Worm (Caenorhabditis elegans) whole organism, L1 larva: ENCODE measurements around the gene C17A2.2.

Experiments
- C04F5.9 ChIP-seq: sonication (generic microtip); optimal IDR thresholded peaks from 2 replicates; lab custom pipeline; 2016; ENCODE audit warnings: missing genetic modification characterization, missing compliant biosample characterization
- C16A3.4 ChIP-seq: fragments of 150-350 bp; optimal IDR thresholded peaks from 2 replicates; lab custom pipeline; 2014; ENCODE audit warnings: missing biosample characterization, missing genetic modification characterization
- Y116A8C.19 ChIP-seq: sonication (generic microtip); optimal IDR thresholded peaks from 2 replicates; lab custom pipeline; 2016; ENCODE audit warnings: missing compliant biosample characterization, missing genetic modification characterization, borderline replicate concordance
- aha-1 ChIP-seq: fragments of 150-350 bp; optimal IDR thresholded peaks from 2 replicates; lab custom pipeline; 2014; ENCODE audit warnings: missing biosample characterization, missing genetic modification characterization
- aly-2 ChIP-seq: fragments of 150-350 bp; optimal IDR thresholded peaks from 2 replicates; lab custom pipeline; 2014; ENCODE audit warnings: missing biosample characterization, missing genetic modification characterization
- ceh-82 ChIP-seq, 3 experiments: fragments of 150-350 bp in 1 of 3; sonication (generic microtip) in 2 of 3; optimal IDR thresholded peaks; 2 replicates each; lab custom pipeline; 2014 to 2017; ENCODE audit warnings: missing biosample characterization in 3 of 3, missing genetic modification characterization in 3 of 3
- ceh-88 ChIP-seq: fragments of 200-800 bp; sonication (Bioruptor generic); IDR thresholded peaks from 2 replicates; pipeline ENCODE4 v1.3.6; 2022; ENCODE audit warnings: missing genetic modification characterization, missing compliant biosample characterization
- ceh-90 ChIP-seq: sonication (generic microtip); optimal IDR thresholded peaks from 2 replicates; lab custom pipeline; 2016; ENCODE audit warnings: missing genetic modification characterization, missing compliant biosample characterization
- egl-27 ChIP-seq, 2 experiments: fragments of 150-350 bp in 1 of 2; sonication (generic microtip); optimal IDR thresholded peaks; 3 replicates each; lab custom pipeline; 2017 to 2018; ENCODE audit warnings: missing biosample characterization in 2 of 2, missing genetic modification characterization in 2 of 2, missing genetic modification reagents in 2 of 2
- elt-3 ChIP-seq, 6 experiments: fragments of 150-350 bp in 1 of 6; sonication (generic microtip); optimal IDR thresholded peaks; 2 replicates each; lab custom pipeline; 2017 to 2018; ENCODE audit warnings: missing biosample characterization in 6 of 6, missing genetic modification characterization in 6 of 6, inconsistent platforms in 1 of 6
- fkh-10 ChIP-seq: sonication (generic microtip); optimal IDR thresholded peaks from 2 replicates; lab custom pipeline; 2017; ENCODE audit warnings: missing biosample characterization, missing genetic modification reagents, missing genetic modification characterization
- fkh-8 ChIP-seq: sonication (generic microtip); optimal IDR thresholded peaks from 2 replicates; lab custom pipeline; 2016; ENCODE audit warnings: mild to moderate bottlenecking, missing genetic modification characterization, missing compliant biosample characterization
- fos-1 ChIP-seq: fragments of 150-350 bp; optimal IDR thresholded peaks from 2 replicates; lab custom pipeline; 2014; ENCODE audit warnings: missing biosample characterization, missing genetic modification characterization
- hlh-4 ChIP-seq: sonication (generic microtip); optimal IDR thresholded peaks from 2 replicates; lab custom pipeline; 2016; ENCODE audit warnings: mild to moderate bottlenecking, missing genetic modification characterization, missing compliant biosample characterization
- irx-1 ChIP-seq: sonication (generic microtip); optimal IDR thresholded peaks from 2 replicates; lab custom pipeline; 2016; ENCODE audit warnings: missing genetic modification characterization, missing compliant biosample characterization
- isw-1 ChIP-seq: fragments of 200-800 bp; sonication (Bioruptor generic); IDR thresholded peaks from 2 replicates; pipeline ENCODE4 v1.3.6; 2022; ENCODE audit warnings: missing genetic modification characterization, missing compliant biosample characterization
- jun-1 ChIP-seq: fragments of 150-350 bp; optimal IDR thresholded peaks from 2 replicates; lab custom pipeline; 2014; ENCODE audit warnings: missing biosample characterization, missing genetic modification reagents, missing genetic modification characterization
- lin-13 ChIP-seq: fragments of 150-350 bp; optimal IDR thresholded peaks from 2 replicates; lab custom pipeline; 2014; ENCODE audit warnings: missing biosample characterization, missing genetic modification reagents, missing genetic modification characterization
- lin-35 ChIP-seq, 2 experiments: fragments of 150-350 bp; optimal IDR thresholded peaks; 2 replicates each; lab custom pipeline; 2014; ENCODE audit warnings: missing biosample characterization in 2 of 2, missing genetic modification characterization in 2 of 2, missing genetic modification reagents in 2 of 2
- lir-3 ChIP-seq: sonication (generic microtip); optimal IDR thresholded peaks from 2 replicates; lab custom pipeline; 2016; ENCODE audit warnings: mild to moderate bottlenecking, missing genetic modification characterization, moderate library complexity, missing compliant biosample characterization; ENCODE audit not compliant: poor library complexity
- lsy-2 ChIP-seq, 2 experiments: fragments of 150-350 bp; optimal IDR thresholded peaks; 2 replicates each; lab custom pipeline; 2014; ENCODE audit warnings: missing biosample characterization in 2 of 2, missing genetic modification characterization in 2 of 2
- mab-9 ChIP-seq: fragments of 200-800 bp; sonication (Bioruptor generic); IDR thresholded peaks from 2 replicates; pipeline ENCODE4 v1.3.6; 2022; ENCODE audit warnings: missing genetic modification reagents, missing genetic modification characterization, missing compliant biosample characterization
- mef-2 ChIP-seq: fragments of 150-350 bp; optimal IDR thresholded peaks from 2 replicates; lab custom pipeline; 2014; ENCODE audit warnings: missing biosample characterization, missing genetic modification characterization
- mep-1 ChIP-seq: fragments of 150-350 bp; optimal IDR thresholded peaks from 2 replicates; lab custom pipeline; 2014; ENCODE audit warnings: missing biosample characterization, missing genetic modification characterization
- nhr-11 ChIP-seq: fragments of 150-350 bp; optimal IDR thresholded peaks from 2 replicates; lab custom pipeline; 2014; ENCODE audit warnings: missing biosample characterization, missing genetic modification characterization
- nhr-19 ChIP-seq: fragments of 200-800 bp; sonication (Bioruptor generic); conservative IDR thresholded peaks from 2 replicates; pipeline ENCODE4 v1.3.6; 2022; ENCODE audit warnings: missing genetic modification characterization, missing compliant biosample characterization
- nhr-47 ChIP-seq: sonication (generic microtip); optimal IDR thresholded peaks from 2 replicates; lab custom pipeline; 2016; ENCODE audit warnings: mild to moderate bottlenecking, missing genetic modification characterization, moderate library complexity, missing compliant biosample characterization
- nhr-71 ChIP-seq: sonication (generic microtip); optimal IDR thresholded peaks from 2 replicates; lab custom pipeline; 2016; ENCODE audit warnings: mild to moderate bottlenecking, missing genetic modification characterization, moderate library complexity, missing compliant biosample characterization
- nhr-76 ChIP-seq: sonication (generic microtip); optimal IDR thresholded peaks from 2 replicates; lab custom pipeline; 2017; ENCODE audit warnings: missing biosample characterization, missing genetic modification characterization
- nhr-85 ChIP-seq: sonication (generic microtip); peaks from one replicate; lab custom pipeline; 2016; ENCODE audit warnings: missing genetic modification characterization, inconsistent platforms, missing compliant biosample characterization
- pax-3 ChIP-seq: fragments of 200-800 bp; sonication (Bioruptor generic); optimal IDR thresholded peaks from 2 replicates; lab custom pipeline; 2018; ENCODE audit warnings: mild to moderate bottlenecking, missing genetic modification characterization, moderate library complexity, missing compliant biosample characterization
- rnt-1 ChIP-seq: sonication (generic microtip); optimal IDR thresholded peaks from 2 replicates; lab custom pipeline; 2016; ENCODE audit warnings: mild to moderate bottlenecking, missing genetic modification characterization, moderate library complexity, missing compliant biosample characterization
- snu-23 ChIP-seq: sonication (generic microtip); optimal IDR thresholded peaks from 2 replicates; lab custom pipeline; 2016; ENCODE audit warnings: missing genetic modification characterization, missing compliant biosample characterization
- sox-4 ChIP-seq: sonication (generic microtip); optimal IDR thresholded peaks from 2 replicates; lab custom pipeline; 2016; ENCODE audit warnings: missing genetic modification characterization, missing compliant biosample characterization
- sup-37 ChIP-seq: fragments of 200-800 bp; sonication (Bioruptor generic); optimal IDR thresholded peaks from 2 replicates; lab custom pipeline; 2018; ENCODE audit warnings: mild to moderate bottlenecking, missing genetic modification characterization, missing compliant biosample characterization
- tbx-2 ChIP-seq: sonication (generic microtip); optimal IDR thresholded peaks from 2 replicates; lab custom pipeline; 2016; ENCODE audit warnings: missing genetic modification characterization, missing compliant biosample characterization
- unc-30 ChIP-seq: sonication (generic microtip); optimal IDR thresholded peaks from 2 replicates; lab custom pipeline; 2017; ENCODE audit warnings: missing biosample characterization, missing genetic modification characterization
- unc-62 ChIP-seq: fragments of 150-350 bp; optimal IDR thresholded peaks from 2 replicates; lab custom pipeline; 2014; ENCODE audit warnings: missing biosample characterization, missing genetic modification reagents, missing genetic modification characterization
- unc-86 ChIP-seq: sonication (generic microtip); optimal IDR thresholded peaks from 2 replicates; lab custom pipeline; 2016; ENCODE audit warnings: missing genetic modification characterization, missing compliant biosample characterization
- vab-15 ChIP-seq: sonication (generic microtip); optimal IDR thresholded peaks from 2 replicates; lab custom pipeline; 2017; ENCODE audit warnings: missing genotype, mild to moderate bottlenecking, missing genetic modification characterization, missing compliant biosample characterization
- xbp-1 ChIP-seq: sonication (generic microtip); optimal IDR thresholded peaks from 2 replicates; lab custom pipeline; 2016; ENCODE audit warnings: missing genetic modification characterization, missing compliant biosample characterization
- zag-1 ChIP-seq: fragments of 150-350 bp; optimal IDR thresholded peaks from 2 replicates; lab custom pipeline; 2014; ENCODE audit warnings: missing biosample characterization, missing genetic modification characterization
- zip-4 ChIP-seq: fragments of 200-800 bp; sonication (Bioruptor generic); optimal IDR thresholded peaks from 2 replicates; lab custom pipeline; 2018; ENCODE audit warnings: mild to moderate bottlenecking, missing genetic modification characterization, moderate library complexity, missing compliant biosample characterization

The C17A2.2 gene

DNA sequence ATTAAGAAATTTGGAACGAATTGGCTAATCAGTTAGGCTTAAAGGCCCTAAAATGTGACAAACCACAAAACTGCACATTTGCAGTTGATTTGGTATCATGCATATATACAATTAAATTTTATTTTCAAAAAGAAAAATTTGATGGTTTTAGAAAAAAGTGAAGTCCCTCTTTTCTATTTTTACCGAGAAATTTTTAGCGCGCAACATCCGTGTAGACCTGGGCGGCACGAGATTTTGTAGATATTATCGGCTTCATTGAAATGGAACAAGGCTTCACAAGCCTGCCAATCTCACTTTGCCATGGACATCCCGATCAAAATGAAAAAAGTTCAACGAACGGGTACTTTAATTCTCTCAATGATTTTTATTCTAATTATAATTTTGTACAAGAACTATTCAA lies at the start of gene C17A2.2:
C17A2.2 (plus strand) TSS at position 301 of the 400 bp plus-strand sequence.
- TF ChIP-seq C16A3.4 (tag; lab: Kevin White, UChicago) (no peak), rnt-1 (tag; lab: Kevin White, UChicago) (no peak), jun-1 (tag; lab: Kevin White, UChicago) (no peak), nhr-47 (tag; lab: Kevin White, UChicago) (no peak), aly-2 (tag; lab: Kevin White, UChicago) (no peak), lir-3 (tag; lab: Kevin White, UChicago) (no peak), C04F5.9 (tag; lab: Kevin White, UChicago) (no peak), nhr-85 (no peak), irx-1 (no peak), ceh-82 (tag; optimal IDR thresholded peaks at IDR 0.05; lab: Kevin White, UChicago) (no peak), sup-37 (GFP tag; lab: Kevin White, UChicago) (no peak), fkh-8 (tag; lab: Kevin White, UChicago) (no peak), mab-9 (GFP tag; lab: Robert Waterston, UW) (no peak), unc-86 (no peak), vab-15 (tag; lab: Kevin White, UChicago) (no peak), isw-1 (no peak), lin-13 (GFP tag; lab: Kevin White, UChicago) (no peak), zag-1 (tag; lab: Kevin White, UChicago) (no peak), hlh-4 (tag; lab: Kevin White, UChicago) (no peak)

DNA sequence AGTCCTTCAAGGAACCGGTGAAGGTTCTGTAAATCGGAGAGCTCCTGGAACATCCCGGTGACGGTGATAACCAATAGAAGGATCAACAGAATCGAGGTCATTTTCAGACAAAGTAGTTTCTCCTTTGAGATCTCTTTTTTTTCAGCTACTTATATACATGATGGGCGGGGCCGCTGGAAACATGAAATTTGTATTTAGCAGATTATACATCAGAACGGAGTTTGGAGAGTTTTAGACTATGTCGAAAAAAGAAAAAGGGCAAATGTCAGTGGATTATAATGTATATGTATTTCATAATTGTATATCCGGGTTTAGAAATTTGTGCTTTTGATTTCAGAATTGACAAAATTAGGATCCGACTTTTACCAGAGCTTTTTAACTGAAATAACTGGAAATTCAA lies 42.9 kb upstream of the C17A2.2 start, which contains the start of gene ins-32:
ins-32 (minus strand) TSS at position 101 of the 400 bp plus-strand sequence.
- TF ChIP-seq unc-86 (no peak), elt-3 (tag; optimal IDR thresholded peaks at IDR 0.05; lab: Kevin White, UChicago) (no peak), nhr-85 (no peak), nhr-76 (tag; lab: Kevin White, UChicago) (no peak), lsy-2 (tag; optimal IDR thresholded peaks at IDR 0.05; lab: Kevin White, UChicago) (no peak), jun-1 (tag; lab: Kevin White, UChicago) (no peak), lir-3 (tag; lab: Kevin White, UChicago) (no peak), fkh-10 (GFP tag; lab: Kevin White, UChicago) (no peak), sox-4 (no peak), unc-30 (no peak), zip-4 (GFP tag; lab: Kevin White, UChicago) (no peak), unc-62 (no peak), nhr-71 (no peak), ceh-88 (GFP tag; lab: Robert Waterston, UW) (no peak), mep-1 (tag; lab: Kevin White, UChicago) (no peak), fkh-8 (tag; lab: Kevin White, UChicago) (no peak), nhr-47 (tag; lab: Kevin White, UChicago) (no peak)

DNA sequence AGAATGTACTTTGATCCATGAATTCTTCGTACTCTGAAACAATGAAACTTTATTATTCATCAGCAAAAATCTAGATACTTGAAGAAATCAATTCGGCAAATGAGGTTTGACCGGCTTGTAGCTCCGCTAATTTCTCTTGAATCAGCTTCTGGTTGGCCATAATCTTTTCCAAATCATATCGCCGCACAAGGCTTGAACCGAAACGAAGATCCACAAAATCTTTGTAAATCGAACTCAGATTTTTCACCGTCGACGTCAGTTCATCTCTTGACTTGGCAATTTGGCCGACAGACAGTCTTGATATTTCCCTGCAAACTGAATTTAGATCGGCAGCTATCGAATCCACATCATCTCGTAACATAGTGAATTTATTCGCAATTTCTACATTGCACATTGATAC lies 40.6 kb upstream of the C17A2.2 start:
- TF ChIP-seq nhr-11 (tag; lab: Kevin White, UChicago) = no peak
- no peak for TF ChIP-seq Y116A8C.19 (tag; lab: Kevin White, UChicago)
- no peak for TF ChIP-seq egl-27 (tag; optimal IDR thresholded peaks at IDR 0.05; lab: Kevin White, UChicago)
- no peak for TF ChIP-seq fos-1 (tag; lab: Kevin White, UChicago)
- no peak for TF ChIP-seq ceh-90 (tag; lab: Kevin White, UChicago)
- no peak for TF ChIP-seq mef-2 (tag; lab: Kevin White, UChicago)
- TF ChIP-seq nhr-19 (GFP tag; lab: Robert Waterston, UW) = no peak
- TF ChIP-seq snu-23 (GFP tag; lab: Kevin White, UChicago) = no peak
- no peak for TF ChIP-seq aha-1 (tag; lab: Kevin White, UChicago)
- no peak for TF ChIP-seq C04F5.9 (tag; lab: Kevin White, UChicago)
- TF ChIP-seq pax-3 (tag; lab: Kevin White, UChicago) = no peak
- TF ChIP-seq nhr-85 = no peak
- TF ChIP-seq xbp-1 (tag; lab: Kevin White, UChicago) = no peak
- no peak for TF ChIP-seq lin-35 (GFP tag; optimal IDR thresholded peaks at IDR 0.05; lab: Kevin White, UChicago)
- TF ChIP-seq tbx-2 (tag; lab: Kevin White, UChicago) = no peak
